Worm (Caenorhabditis elegans) whole organism, L4/young adult: Measurements from ENCODE around the gene C45B2.1.

ENCODE experiments used
- W03F9.2 ChIP-seq: fragments of 150-350 bp; optimal IDR thresholded peaks from 2 replicates; lab custom pipeline; 2014; ENCODE audit warnings: missing biosample characterization, missing genetic modification characterization
- dao-5 ChIP-seq: sonication (generic microtip); optimal IDR thresholded peaks from 2 replicates; lab custom pipeline; 2016; ENCODE audit warnings: missing genotype, missing genetic modification characterization, moderate library complexity, missing compliant biosample characterization
- him-1 ChIP-seq: sonication (generic microtip); optimal IDR thresholded peaks from 2 replicates; lab custom pipeline; 2016; ENCODE audit warnings: missing genotype, missing genetic modification reagents, missing genetic modification characterization, missing compliant biosample characterization

C45B2.1 gene

ce11 chrX:6066618-6067017 is 19.3 kb upstream of the C45B2.1 start:
- TF ChIP-seq W03F9.2 (tag; lab: Kevin White, UChicago) (no peak), him-1 (no peak), dao-5 (tag; lab: Kevin White, UChicago) (no peak)

- TF ChIP-seq W03F9.2 (tag; lab: Kevin White, UChicago) = no peak
- TF ChIP-seq him-1 = no peak
- no peak for TF ChIP-seq dao-5 (tag; lab: Kevin White, UChicago)
Observed at ce11 chrX:6075209-6075608, 10.7 kb upstream of the C45B2.1 start, which contains the start of gene lgc-58. lgc-58 (plus strand) TSS chrX:6075509.

- TF ChIP-seq him-1 (no peak), dao-5 (tag; lab: Kevin White, UChicago) (no peak), W03F9.2 (tag; lab: Kevin White, UChicago) (no peak)
Observed at ce11 chrX:6081793-6082192, 4.1 kb upstream of the C45B2.1 start.

- TF ChIP-seq dao-5 (tag; lab: Kevin White, UChicago) = no peak
- TF ChIP-seq W03F9.2 (tag; lab: Kevin White, UChicago) = no peak
- no peak for TF ChIP-seq him-1
Observed at ce11 chrX:6082660-6083059, 3.3 kb upstream of the C45B2.1 start, which contains the start of gene C45B2.3. C45B2.3 (plus strand) TSS chrX:6082960.

- no peak for TF ChIP-seq him-1
- TF ChIP-seq W03F9.2 (tag; lab: Kevin White, UChicago) = no peak
- TF ChIP-seq dao-5 (tag; lab: Kevin White, UChicago) = no peak
Observed at ce11 chrX:6084439-6084838, 1.5 kb upstream of the C45B2.1 start, which contains the start of gene C45B2.2. C45B2.2 (plus strand) TSS chrX:6084739.

- TF ChIP-seq dao-5 (tag; lab: Kevin White, UChicago) (no peak), W03F9.2 (tag; lab: Kevin White, UChicago) (no peak), him-1 (no peak)
Observed at ce11 chrX:6087676-6088075, 1.8 kb downstream of the C45B2.1 start, which contains the start of gene C45B2.8. C45B2.8 (plus strand) TSS chrX:6087976.

- TF ChIP-seq dao-5 (tag; lab: Kevin White, UChicago) = no peak
- TF ChIP-seq him-1 = no peak
- no peak for TF ChIP-seq W03F9.2 (tag; lab: Kevin White, UChicago)
Observed at ce11 chrX:6088718-6089117, 2.8 kb downstream of the C45B2.1 start.

- no peak for TF ChIP-seq dao-5 (tag; lab: Kevin White, UChicago)
- TF ChIP-seq him-1 = no peak
- no peak for TF ChIP-seq W03F9.2 (tag; lab: Kevin White, UChicago)
Observed at ce11 chrX:6090779-6091178, 4.9 kb downstream of the C45B2.1 start.

- TF ChIP-seq W03F9.2 (tag; lab: Kevin White, UChicago) (peak; percentile 31), dao-5 (tag; lab: Kevin White, UChicago) (peak; percentile 16), him-1 (peak; percentile 82)
Observed at ce11 chrX:6091967-6092366, 6.0 kb downstream of the C45B2.1 start, which contains the start of gene hsp-3. hsp-3 (minus strand) TSS chrX:6092124.

- TF ChIP-seq him-1 (no peak), dao-5 (tag; lab: Kevin White, UChicago) (no peak), W03F9.2 (tag; lab: Kevin White, UChicago) (no peak)
Observed at ce11 chrX:6092533-6092932, 6.6 kb downstream of the C45B2.1 start.

- no peak for TF ChIP-seq W03F9.2 (tag; lab: Kevin White, UChicago)
Observed at ce11 chrX:6093046-6093445, 7.1 kb downstream of the C45B2.1 start, which contains the start of gene C15H9.5. C15H9.5 (plus strand) TSS chrX:6093300.

- TF ChIP-seq dao-5 (tag; lab: Kevin White, UChicago) (no peak), W03F9.2 (tag; lab: Kevin White, UChicago) (no peak), him-1 (no peak)
Observed at ce11 chrX:6097551-6097950, 11.6 kb downstream of the C45B2.1 start, which contains the start of gene C15H9.4. C15H9.4 (plus strand) TSS chrX:6097643.

ce11 chrX:6098420-6098819 is 12.5 kb downstream of the C45B2.1 start:
- TF ChIP-seq W03F9.2 (tag; lab: Kevin White, UChicago) (no peak), dao-5 (tag; lab: Kevin White, UChicago) (no peak)

ce11 chrX:6100395-6101099 is 14.6 kb downstream of the C45B2.1 start:
- TF ChIP-seq him-1 (no peak), dao-5 (tag; lab: Kevin White, UChicago) (no peak), W03F9.2 (tag; lab: Kevin White, UChicago) (no peak)

ce11 chrX:6103297-6103696 is 17.4 kb downstream of the C45B2.1 start, which contains the start of gene C15H9.11:
C15H9.11 (minus strand) TSS chrX:6103397.
- TF ChIP-seq him-1 = no peak
